Worm (Caenorhabditis elegans): Measurements from ENCODE around the gene C29F5.8.

C29F5.8 gene

DNA sequence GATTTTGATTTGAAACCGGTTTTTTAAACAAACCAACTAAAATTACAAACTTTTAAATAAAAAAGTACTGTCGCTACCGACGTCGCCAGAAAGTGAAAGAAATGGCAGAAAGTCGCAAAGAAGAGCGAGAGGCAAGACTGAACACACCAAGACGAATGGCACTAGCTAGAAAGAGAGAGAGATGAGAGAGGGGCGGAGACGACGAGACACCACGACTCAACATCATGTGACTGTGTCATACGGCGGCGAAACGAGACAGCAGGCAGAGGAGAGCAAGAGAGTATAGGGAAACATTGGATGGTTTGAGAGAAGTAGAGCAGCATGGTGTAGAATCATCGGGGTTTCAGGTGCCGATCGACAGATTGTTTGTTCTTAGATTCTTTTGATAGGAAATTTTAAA, 42.1 kb downstream of the C29F5.8 start (continued):
- TF ChIP-seq lir-3 (tag; optimal IDR thresholded peaks at IDR 0.05) = no peak
- TF ChIP-seq nhr-25 (tag; optimal IDR thresholded peaks at IDR 0.05; ENCODE audit: borderline replicate concordance, insufficient read depth) = peak; percentile 74
- TF ChIP-seq zag-1 (tag; optimal IDR thresholded peaks at IDR 0.05) = no peak
- no peak for TF ChIP-seq aly-2 (tag; optimal IDR thresholded peaks at IDR 0.05)
- no peak for TF ChIP-seq ceh-32 (tag; optimal IDR thresholded peaks at IDR 0.05; ENCODE audit: poor library complexity)
- TF ChIP-seq dpl-1 (GFP tag; optimal IDR thresholded peaks at IDR 0.05) = peak; percentile 68
- TF ChIP-seq gei-8 (GFP tag; optimal IDR thresholded peaks at IDR 0.05) = no peak
- TF ChIP-seq snpc-1.2 (GFP tag; IDR thresholded peaks at IDR 0.05) = no peak
- TF ChIP-seq F10B5.3 (tag; optimal IDR thresholded peaks at IDR 0.05) = no peak
- peak; percentile 71 to 92 for TF ChIP-seq mdl-1 (tag; optimal IDR thresholded peaks at IDR 0.05)
- no peak for TF ChIP-seq spr-3 (GFP tag; optimal IDR thresholded peaks at IDR 0.05)
- TF ChIP-seq F37D6.2 (tag; optimal IDR thresholded peaks at IDR 0.05) = peak; percentile 54
- TF ChIP-seq hmg-1.1 (GFP tag; IDR thresholded peaks at IDR 0.05) = peak; percentile 92
- peak; percentile 39 to 42 for TF ChIP-seq daf-16 (GFP tag; optimal IDR thresholded peaks at IDR 0.05)
- peak; percentile 88 for TF ChIP-seq daf-16 (tag; optimal IDR thresholded peaks at IDR 0.05)
- no peak for TF ChIP-seq ZK337.2 (GFP tag; IDR thresholded peaks at IDR 0.05)
- TF ChIP-seq dve-1 (tag; optimal IDR thresholded peaks at IDR 0.05; ENCODE audit: insufficient read depth) = peak; percentile 97
- TF ChIP-seq lin-38 (GFP tag; IDR thresholded peaks at IDR 0.05) = peak; percentile 74
- peak; percentile 79 for TF ChIP-seq nhr-48 (tag; optimal IDR thresholded peaks at IDR 0.05)
- TF ChIP-seq zip-2 (tag; optimal IDR thresholded peaks at IDR 0.05) = peak; percentile 26
- peak; percentile 79 for TF ChIP-seq T26A8.4 (GFP tag; IDR thresholded peaks at IDR 0.05)
- peak; percentile 11 for TF ChIP-seq nhr-76 (tag; optimal IDR thresholded peaks at IDR 0.05)
- TF ChIP-seq daf-12 (tag; optimal IDR thresholded peaks at IDR 0.05) = no peak
- TF ChIP-seq ctbp-1 (GFP tag; IDR thresholded peaks at IDR 0.05) = peak; percentile 79
- no peak for TF ChIP-seq Y48G9A.11 (GFP tag; IDR thresholded peaks at IDR 0.05)
- TF ChIP-seq ceh-28 (tag; optimal IDR thresholded peaks at IDR 0.05) = peak; percentile 20
- TF ChIP-seq D1046.2 (GFP tag; IDR thresholded peaks at IDR 0.05) = no peak
- no peak for TF ChIP-seq F49E8.2 (tag; optimal IDR thresholded peaks at IDR 0.05; ENCODE audit: borderline replicate concordance)
- peak; percentile 45 for TF ChIP-seq cey-2 (tag; optimal IDR thresholded peaks at IDR 0.05; ENCODE audit: borderline replicate concordance, insufficient read depth)
- no peak for TF ChIP-seq nhr-111 (GFP tag; optimal IDR thresholded peaks at IDR 0.05)
- peak; percentile 56 to 92 for TF ChIP-seq lsy-2 (tag; optimal IDR thresholded peaks at IDR 0.05)
- peak; percentile 79; the same call in 1 of the 2 replicates for TF ChIP-seq mdt-29 (GFP tag; IDR thresholded peaks at IDR 0.05)
- no peak for TF ChIP-seq lim-7 (GFP tag; IDR thresholded peaks at IDR 0.05)
- TF ChIP-seq Y5F2A.4 (GFP tag; optimal IDR thresholded peaks at IDR 0.05) = no peak
- peak; percentile 89 for TF ChIP-seq mep-1 (tag; optimal IDR thresholded peaks at IDR 0.05)
- peak; percentile 98 for TF ChIP-seq hlh-11 (tag; optimal IDR thresholded peaks at IDR 0.05)
- no peak for TF ChIP-seq vab-7 (GFP tag; IDR thresholded peaks at IDR 0.05)
- TF ChIP-seq set-16 (GFP tag; IDR thresholded peaks at IDR 0.05) = peak; percentile 77
- TF ChIP-seq ceh-20 (GFP tag; IDR thresholded peaks at IDR 0.05) = peak; percentile 83
- TF ChIP-seq dmd-8 (GFP tag; IDR thresholded peaks at IDR 0.05) = no peak
- peak; percentile 65 for TF ChIP-seq nhr-6 (tag; optimal IDR thresholded peaks at IDR 0.05)
- no peak for TF ChIP-seq zip-11 (GFP tag; IDR thresholded peaks at IDR 0.05)
- TF ChIP-seq lin-29 (GFP tag; IDR thresholded peaks at IDR 0.05) = no peak
- peak; percentile 77 for TF ChIP-seq duxl-1 (tag; optimal IDR thresholded peaks at IDR 0.05; ENCODE audit: poor library complexity)
- TF ChIP-seq mes-2 (tag; optimal IDR thresholded peaks at IDR 0.05; ENCODE audit: poor library complexity, severe bottlenecking) = peak; percentile 86
- peak; percentile 32 for TF ChIP-seq attf-4 (tag; optimal IDR thresholded peaks at IDR 0.05)
- no peak for TF ChIP-seq fkh-10 (GFP tag; optimal IDR thresholded peaks at IDR 0.05)
- no peak for TF ChIP-seq lin-39 (tag; optimal IDR thresholded peaks at IDR 0.05)
- peak; percentile 100 for TF ChIP-seq hlh-30 (tag; optimal IDR thresholded peaks at IDR 0.05; ENCODE audit: insufficient read depth)
- TF ChIP-seq saeg-2 (GFP tag; IDR thresholded peaks at IDR 0.05) = no peak

All from whole organism, L4 larva.